Worm (Caenorhabditis elegans) whole organism, L2 larva: Measurements from ENCODE around the gene mdt-19.

Source experiments
- R02D3.7 ChIP-seq: fragments of 150-350 bp; optimal IDR thresholded peaks from 2 replicates; lab custom pipeline; 2014; ENCODE audit warnings: missing biosample characterization, missing genetic modification characterization
- skn-1 ChIP-seq: sonication (generic microtip); optimal IDR thresholded peaks from 2 replicates; lab custom pipeline; 2017; ENCODE audit warnings: missing biosample characterization, missing genetic modification characterization

DNA sequence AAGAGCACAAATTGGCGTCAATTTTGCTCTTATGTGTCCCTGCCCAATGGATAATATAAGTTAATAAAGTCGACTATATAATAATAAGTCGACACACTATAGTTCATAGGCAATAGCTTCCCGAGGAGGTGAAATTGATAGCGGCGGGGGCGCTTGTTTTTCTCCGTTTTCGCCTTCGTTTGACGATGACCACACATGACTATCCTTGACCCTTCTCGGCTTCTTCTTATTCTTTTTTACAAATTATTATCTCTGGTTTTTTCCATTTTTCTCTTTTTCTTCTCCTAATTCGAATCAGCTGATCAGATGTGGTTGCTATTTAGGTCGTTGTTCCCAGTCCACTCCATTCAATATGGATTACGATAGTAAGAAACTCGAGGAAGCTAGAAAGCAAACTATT is 30.8 kb downstream of the mdt-19 start, which contains the start of gene acbp-8:
- TF ChIP-seq R02D3.7 (tag; lab: Kevin White, UChicago) (no peak), skn-1 (tag; lab: Kevin White, UChicago) (no peak)
